Worm (Caenorhabditis elegans): ENCODE measurements around the gene fbxa-108.

Gene fbxa-108

ce11 chrV:17700728-17701262, 41.6 kb upstream of the fbxa-108 start, which contains the start of the genes Y26G10.5 and srh-32:
TSS of gene Y26G10.5 (minus strand) at chrV:17700828.
TSS of gene srh-32 (plus strand) at chrV:17701212.
- TF ChIP-seq ceh-91 (GFP tag; IDR thresholded peaks at IDR 0.05): no peak
- TF ChIP-seq akir-1 (GFP tag; optimal IDR thresholded peaks at IDR 0.05): no peak
- no peak for TF ChIP-seq lin-54 (GFP tag; optimal IDR thresholded peaks at IDR 0.05)
- TF ChIP-seq rec-8 (tag; optimal IDR thresholded peaks at IDR 0.05): no peak
- TF ChIP-seq F10E7.11 (tag; optimal IDR thresholded peaks at IDR 0.05): no peak
- no peak for TF ChIP-seq mes-4 (tag; optimal IDR thresholded peaks at IDR 0.05)
- TF ChIP-seq nhr-120 (GFP tag; IDR thresholded peaks at IDR 0.05): no peak
- TF ChIP-seq F37B4.10 (GFP tag; IDR thresholded peaks at IDR 0.05): no peak
- no peak for TF ChIP-seq atf-7 (tag; optimal IDR thresholded peaks at IDR 0.05)
- TF ChIP-seq attf-6 (GFP tag; IDR thresholded peaks at IDR 0.05): no peak

ce11 chrV:17699659-17700058, 40.5 kb upstream of the fbxa-108 start, which contains the start of gene Y26G10.6:
TSS of gene Y26G10.6 (plus strand) at chrV:17699959.
- TF ChIP-seq ztf-25 (GFP tag; IDR thresholded peaks at IDR 0.05): no peak
- no peak for TF ChIP-seq B0261.1 (tag; optimal IDR thresholded peaks at IDR 0.05)
- TF ChIP-seq hlh-26 (GFP tag; conservative IDR thresholded peaks at IDR 0.05): no peak
- no peak for TF ChIP-seq rcor-1 (GFP tag; IDR thresholded peaks at IDR 0.05)
- TF ChIP-seq ztf-18 (tag; optimal IDR thresholded peaks at IDR 0.05): no peak
- no peak for TF ChIP-seq lsl-1 (GFP tag; optimal IDR thresholded peaks at IDR 0.05)
- no peak for TF ChIP-seq F52B5.7 (tag; optimal IDR thresholded peaks at IDR 0.05)

- TF ChIP-seq ceh-91 (GFP tag; IDR thresholded peaks at IDR 0.05) (no peak), T07F8.4 (tag; optimal IDR thresholded peaks at IDR 0.05) (no peak), mxl-1 (tag; optimal IDR thresholded peaks at IDR 0.05) (no peak), snpc-1.1 (tag; optimal IDR thresholded peaks at IDR 0.05; ENCODE audit: insufficient read depth) (no peak), F57A8.1 (GFP tag; optimal IDR thresholded peaks at IDR 0.05) (no peak), attf-5 (GFP tag; optimal IDR thresholded peaks at IDR 0.05) (no peak), F22D6.2 (tag; optimal IDR thresholded peaks at IDR 0.05) (no peak)
These were observed 39.9 kb upstream of the fbxa-108 start, which contains the start of gene Y26G10.4 for ce11 chrV:17699097-17699496. TSS of gene Y26G10.4 (minus strand) at chrV:17699197.

- TF ChIP-seq B0019.2 (GFP tag; conservative IDR thresholded peaks at IDR 0.05) (no peak), akir-1 (GFP tag; optimal IDR thresholded peaks at IDR 0.05) (no peak), madf-10 (tag; optimal IDR thresholded peaks at IDR 0.05) (no peak), bed-1 (GFP tag; IDR thresholded peaks at IDR 0.05) (no peak), egl-18 (GFP tag; IDR thresholded peaks at IDR 0.05) (no peak), atf-7 (tag; optimal IDR thresholded peaks at IDR 0.05) (no peak), ceh-58 (GFP tag; IDR thresholded peaks at IDR 0.05) (no peak), nhr-90 (tag; optimal IDR thresholded peaks at IDR 0.05) (no peak), pbrm-1 (GFP tag; IDR thresholded peaks at IDR 0.05) (no peak), fkh-3 (tag; optimal IDR thresholded peaks at IDR 0.05) (no peak), bed-2 (GFP tag; IDR thresholded peaks at IDR 0.05) (no peak), him-1 (tag; optimal IDR thresholded peaks at IDR 0.05) (no peak), F23B12.7 (tag; optimal IDR thresholded peaks at IDR 0.05; ENCODE audit: insufficient read depth) (no peak), F57C9.4 (tag; optimal IDR thresholded peaks at IDR 0.05) (no peak), ztf-6 (GFP tag; IDR thresholded peaks at IDR 0.05) (no peak), attf-6 (GFP tag; IDR thresholded peaks at IDR 0.05) (no peak), chd-7 (tag; optimal IDR thresholded peaks at IDR 0.05) (no peak), gei-17 (GFP tag; optimal IDR thresholded peaks at IDR 0.05) (no peak), lsy-27 (tag; optimal IDR thresholded peaks at IDR 0.05; ENCODE audit: borderline replicate concordance, insufficient read depth) (no peak), sptf-2 (GFP tag; optimal IDR thresholded peaks at IDR 0.05) (no peak)
These were observed 37.6 kb upstream of the fbxa-108 start, which contains the start of gene spp-29 for ce11 chrV:17696753-17697152. TSS of gene spp-29 (minus strand) at chrV:17696853.
